Fruit fly (Drosophila melanogaster): ENCODE data around the gene CrebA.

CrebA gene

DNA sequence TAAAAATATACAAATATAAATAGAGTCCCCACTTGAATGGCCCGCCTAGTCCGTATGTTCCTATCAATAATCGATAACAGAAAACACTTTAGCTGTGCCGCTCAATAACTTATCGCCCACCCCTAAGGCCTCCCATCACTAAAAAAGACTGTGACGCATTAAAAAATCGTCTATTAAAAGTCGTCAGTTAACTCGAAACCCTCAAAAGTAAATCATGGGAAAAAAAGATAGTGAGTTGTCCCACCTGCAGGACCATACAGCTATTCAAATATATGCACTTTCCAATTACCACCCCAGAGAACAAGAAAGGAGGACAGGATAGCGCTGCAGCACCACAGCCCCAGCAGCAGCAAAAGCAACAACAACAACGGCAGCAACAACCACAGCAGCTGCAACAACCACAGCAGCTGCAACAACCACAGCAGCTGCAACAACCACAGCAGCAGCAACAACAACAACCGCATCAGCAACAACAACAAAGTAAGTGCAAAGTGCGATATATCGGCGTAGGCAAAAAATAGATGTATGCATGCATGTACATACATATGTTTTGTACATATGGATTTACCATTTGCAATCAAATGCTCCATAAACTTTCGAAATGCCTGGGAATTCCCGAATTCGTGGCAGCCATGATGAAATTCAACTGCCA, 18.9 kb downstream of the CrebA start, which contains the start of gene AGO2 (continued):
- no peak for TF ChIP-seq CG10543 (GFP tag; optimal IDR thresholded peaks at IDR 0.05)
- TF ChIP-seq chif (GFP tag; optimal IDR thresholded peaks at IDR 0.05): no peak
- TF ChIP-seq Fer2 (tag; optimal IDR thresholded peaks at IDR 0.05): no peak
- TF ChIP-seq Fer3 (tag; optimal IDR thresholded peaks at IDR 0.05): no peak
- peak; percentile 41 for TF ChIP-seq gfzf (GFP tag; optimal IDR thresholded peaks at IDR 0.05)
- no peak for TF ChIP-seq CG14441 (GFP tag; IDR thresholded peaks at IDR 0.05)
- no peak for TF ChIP-seq vfl (GFP tag; optimal IDR thresholded peaks at IDR 0.05)
- no peak for TF ChIP-seq corto (GFP tag; optimal IDR thresholded peaks at IDR 0.05)
- no peak for TF ChIP-seq NC2β (GFP tag; optimal IDR thresholded peaks at IDR 0.05)
- TF ChIP-seq CG17568 (GFP tag; optimal IDR thresholded peaks at IDR 0.05): peak; percentile 61
- no peak for TF ChIP-seq CG12744 (GFP tag; optimal IDR thresholded peaks at IDR 0.05)
- peak; percentile 60 for TF ChIP-seq sna (GFP tag; IDR thresholded peaks at IDR 0.05; ENCODE audit: partially characterized antibody)
- no peak for TF ChIP-seq CG9215 (GFP tag; IDR thresholded peaks at IDR 0.05)
- no peak for TF ChIP-seq bsh (GFP tag; optimal IDR thresholded peaks at IDR 0.05)
- no peak for TF ChIP-seq ci (GFP tag; IDR thresholded peaks at IDR 0.05)
- TF ChIP-seq crc (GFP tag; optimal IDR thresholded peaks at IDR 0.05): no peak
- TF ChIP-seq Atf-2 (GFP tag; optimal IDR thresholded peaks at IDR 0.05): no peak
- no peak for TF ChIP-seq CG17328 (GFP tag; IDR thresholded peaks at IDR 0.05)
- peak; percentile 46 for TF ChIP-seq nau (GFP tag; optimal IDR thresholded peaks at IDR 0.05)
- no peak for TF ChIP-seq CG7357 (GFP tag; IDR thresholded peaks at IDR 0.05)
- peak; percentile 59 for TF ChIP-seq Sin3A (optimal IDR thresholded peaks at IDR 0.05)
- peak; percentile 31; the same call in 1 of the 3 replicates for TF ChIP-seq row (GFP tag; IDR thresholded peaks at IDR 0.05)
- TF ChIP-seq CG30403 (GFP tag; optimal IDR thresholded peaks at IDR 0.05): peak; percentile 21
- no peak for TF ChIP-seq lmd (GFP tag; IDR thresholded peaks at IDR 0.05)
- peak; percentile 50 for TF ChIP-seq hbn (GFP tag; IDR thresholded peaks at IDR 0.05; ENCODE audit: partially characterized antibody)
- no peak for TF ChIP-seq zen (tag; optimal IDR thresholded peaks at IDR 0.05)
- TF ChIP-seq trem (tag; optimal IDR thresholded peaks at IDR 0.05): peak; percentile 66
- TF ChIP-seq Hey (tag; optimal IDR thresholded peaks at IDR 0.05): no peak
- TF ChIP-seq so (GFP tag; IDR thresholded peaks at IDR 0.05): no peak
- TF ChIP-seq Abd-B (GFP tag; optimal IDR thresholded peaks at IDR 0.05): no peak
- TF ChIP-seq CG33557 (GFP tag; optimal IDR thresholded peaks at IDR 0.05): no peak
- TF ChIP-seq CG15269 (tag; optimal IDR thresholded peaks at IDR 0.05): no peak
- no peak for TF ChIP-seq maf-S (GFP tag; optimal IDR thresholded peaks at IDR 0.05)
- TF ChIP-seq pfk (GFP tag; optimal IDR thresholded peaks at IDR 0.05): no peak
- no peak for TF ChIP-seq CG8765 (GFP tag; IDR thresholded peaks at IDR 0.05)
- no peak for TF ChIP-seq CG1529 (GFP tag; optimal IDR thresholded peaks at IDR 0.05)
- no peak for TF ChIP-seq CG3407 (GFP tag; optimal IDR thresholded peaks at IDR 0.05)
- no peak for TF ChIP-seq Tbp (GFP tag; optimal IDR thresholded peaks at IDR 0.05)
- no peak for TF ChIP-seq hth (optimal IDR thresholded peaks at IDR 0.05)
- TF ChIP-seq CG10979 (tag; optimal IDR thresholded peaks at IDR 0.05): peak; percentile 12
- TF ChIP-seq btn (GFP tag; optimal IDR thresholded peaks at IDR 0.05): no peak
- TF ChIP-seq Opbp (GFP tag; IDR thresholded peaks at IDR 0.05; ENCODE audit: partially characterized antibody): peak; percentile 62; the same call in 2 of the 3 replicates
- TF ChIP-seq pros (GFP tag; optimal IDR thresholded peaks at IDR 0.05): no peak
- no peak for TF ChIP-seq Dip2 (GFP tag; IDR thresholded peaks at IDR 0.05)
- TF ChIP-seq slbo (GFP tag; IDR thresholded peaks at IDR 0.05): no peak
- TF ChIP-seq CG9609 (GFP tag; optimal IDR thresholded peaks at IDR 0.05): no peak
- no peak for TF ChIP-seq CG33213 (GFP tag; optimal IDR thresholded peaks at IDR 0.05)
- no peak for TF ChIP-seq ewg (GFP tag; optimal IDR thresholded peaks at IDR 0.05)
- TF ChIP-seq Myb (GFP tag; optimal IDR thresholded peaks at IDR 0.05): peak; percentile 26
- TF ChIP-seq CG13775 (GFP tag; optimal IDR thresholded peaks at IDR 0.05): no peak
- no peak for TF ChIP-seq Sox102F (GFP tag; optimal IDR thresholded peaks at IDR 0.05)

All from whole organism, embryonic.